Worm (Caenorhabditis elegans): ENCODE measurements around the gene srbc-5.

- TF ChIP-seq him-1 (tag; optimal IDR thresholded peaks at IDR 0.05): no peak
- no peak for TF ChIP-seq dao-5 (tag; optimal IDR thresholded peaks at IDR 0.05)
These were observed 19.8 kb downstream of the srbc-5 start, which contains the start of gene T28A11.2 for ce11 chrV:3280009-3280408.
